Worm (Caenorhabditis elegans) whole organism, L2 larva: ENCODE results near the gene cup-5.

Experiments
- ama-1 ChIP-seq: fragments of 150-350 bp; optimal IDR thresholded peaks from 2 replicates; lab custom pipeline; 2018; ENCODE audit warnings: inconsistent platforms
- egl-27 ChIP-seq: sonication (generic microtip); optimal IDR thresholded peaks from 3 replicates; lab custom pipeline; 2017; ENCODE audit warnings: missing biosample characterization, missing genetic modification reagents, missing genetic modification characterization
- elt-1 ChIP-seq: fragments of 150-350 bp; optimal IDR thresholded peaks from 2 replicates; lab custom pipeline; 2014; ENCODE audit warnings: missing biosample characterization, missing genetic modification characterization
- lin-13 ChIP-seq: fragments of 150-350 bp; optimal IDR thresholded peaks from 2 replicates; lab custom pipeline; 2014; ENCODE audit warnings: missing biosample characterization, missing genetic modification reagents, missing genetic modification characterization
- nhr-6 ChIP-seq: fragments of 150-350 bp; optimal IDR thresholded peaks from 2 replicates; lab custom pipeline; 2014; ENCODE audit warnings: missing biosample characterization, missing genetic modification characterization
- sma-3 ChIP-seq: sonication (generic microtip); optimal IDR thresholded peaks from 2 replicates; lab custom pipeline; 2016; ENCODE audit warnings: missing genetic modification reagents, missing genetic modification characterization, missing compliant biosample characterization
- unc-39 ChIP-seq: fragments of 150-350 bp; optimal IDR thresholded peaks from 2 replicates; lab custom pipeline; 2014; ENCODE audit warnings: missing biosample characterization, missing genetic modification characterization
- zag-1 ChIP-seq: fragments of 150-350 bp; optimal IDR thresholded peaks from 2 replicates; lab custom pipeline; 2014; ENCODE audit warnings: missing biosample characterization, missing genetic modification characterization
- ztf-4 ChIP-seq: fragments of 150-350 bp; optimal IDR thresholded peaks from 2 replicates; lab custom pipeline; 2014; ENCODE audit warnings: missing biosample characterization, missing genetic modification characterization

DNA sequence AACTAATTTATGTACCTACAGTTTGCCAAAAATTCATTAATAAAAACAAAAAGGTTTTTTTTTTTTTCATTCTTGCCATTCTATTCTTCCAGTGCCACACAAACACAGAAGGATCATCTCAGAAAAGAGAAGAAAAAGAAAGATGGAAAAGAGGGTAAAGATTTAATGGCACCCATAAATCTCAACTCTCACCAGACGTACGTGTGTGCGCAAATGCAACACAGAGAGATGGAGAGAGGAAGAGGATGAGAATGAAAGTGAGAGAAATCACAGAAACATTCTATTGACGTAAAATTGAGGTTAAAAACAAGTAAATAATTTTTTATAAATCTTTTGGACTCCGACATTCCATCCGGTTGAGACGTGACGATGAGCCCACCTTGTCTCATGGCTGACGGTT, 39.8 kb upstream of the cup-5 start:
- no peak for TF ChIP-seq sma-3 (GFP tag; lab: Kevin White, UChicago)
- no peak for TF ChIP-seq egl-27 (tag; lab: Kevin White, UChicago)
- no peak for TF ChIP-seq ama-1
- no peak for TF ChIP-seq elt-1 (tag; lab: Kevin White, UChicago)
- no peak for TF ChIP-seq zag-1 (tag; lab: Kevin White, UChicago)
- TF ChIP-seq nhr-6 (tag; lab: Kevin White, UChicago), result no peak
- TF ChIP-seq ztf-4 (tag; lab: Kevin White, UChicago), result no peak
- no peak for TF ChIP-seq unc-39 (tag; lab: Kevin White, UChicago)
- no peak for TF ChIP-seq lin-13 (GFP tag; lab: Kevin White, UChicago)
